Worm (Caenorhabditis elegans): ENCODE data around the gene lin-23.

Gene lin-23

ce11 chrII:6413788-6414187, 42.7 kb downstream of the lin-23 start (continued):
- 0 out of 2 replicates have a peak, but pooled peaks have one; percentile 17 for TF ChIP-seq tra-1 (GFP tag; IDR thresholded peaks at IDR 0.05)
- TF ChIP-seq lim-7 (GFP tag; IDR thresholded peaks at IDR 0.05) = no peak
- TF ChIP-seq egl-43 (GFP tag; IDR thresholded peaks at IDR 0.05) = no peak
- TF ChIP-seq spr-3 (GFP tag; optimal IDR thresholded peaks at IDR 0.05) = no peak
- TF ChIP-seq zip-2 (tag; optimal IDR thresholded peaks at IDR 0.05) = peak; percentile 22
- peak; percentile 32 for TF ChIP-seq nhr-6 (tag; optimal IDR thresholded peaks at IDR 0.05)
- TF ChIP-seq lir-3 (tag; optimal IDR thresholded peaks at IDR 0.05) = no peak
- peak; percentile 51 for TF ChIP-seq nhr-102 (tag; optimal IDR thresholded peaks at IDR 0.05)
- peak; percentile 87 for TF ChIP-seq php-3 (GFP tag; IDR thresholded peaks at IDR 0.05)

- TF ChIP-seq unc-62 (GFP tag; optimal IDR thresholded peaks at IDR 0.05 in 1 of 2) (peak in 1 of 2 experiments; percentile 1), unc-62 (tag; optimal IDR thresholded peaks at IDR 0.05) (no peak), mxl-3 (GFP tag; optimal IDR thresholded peaks at IDR 0.05) (no peak), fos-1 (tag; optimal IDR thresholded peaks at IDR 0.05) (no peak), Y75B8A.6 (GFP tag; IDR thresholded peaks at IDR 0.05) (no peak), zfp-2 (tag; optimal IDR thresholded peaks at IDR 0.05) (no peak)
Measured at ce11 chrII:6417999-6418398, 46.9 kb downstream of the lin-23 start.

- no peak for TF ChIP-seq T26A8.4 (GFP tag; IDR thresholded peaks at IDR 0.05)
- TF ChIP-seq aha-1 (tag) = peak; percentile 69
Measured at ce11 chrII:6419163-6419562, 48.1 kb downstream of the lin-23 start.

- TF ChIP-seq zfp-3 (GFP tag; conservative IDR thresholded peaks at IDR 0.05) (no peak), lsy-2 (tag; optimal IDR thresholded peaks at IDR 0.05) (no peak), aha-1 (tag) (no peak), egl-27 (tag; optimal IDR thresholded peaks at IDR 0.05) (no peak), daf-8 (GFP tag; IDR thresholded peaks at IDR 0.05) (no peak), daf-19 (GFP tag; conservative IDR thresholded peaks at IDR 0.05) (no peak)
Measured at ce11 chrII:6422812-6423211, 51.7 kb downstream of the lin-23 start, which contains the start of gene K03H9.3. Gene K03H9.3, plus strand, starts transcription at chrII:6423112.

All from whole organism, L4 larva.